Fruit fly (Drosophila melanogaster) whole organism, embryonic: ENCODE results near the gene CG45066.

Experiments
- Blimp-1 ChIP-seq: fragments of 200-800 bp; sonication (Bioruptor generic); optimal IDR thresholded peaks from 3 replicates; lab custom pipeline; 2018; ENCODE audit warnings: missing biosample characterization, missing genetic modification characterization, mild to moderate bottlenecking, moderate library complexity, missing genetic modification reagents
- CG10209 ChIP-seq: fragments of 200-800 bp; sonication (Bioruptor generic); optimal IDR thresholded peaks from 3 replicates; lab custom pipeline; 2017; ENCODE audit warnings: missing biosample characterization, mild to moderate bottlenecking, missing genetic modification characterization, missing genetic modification reagents
- CG12659 ChIP-seq: fragments of 200-800 bp; sonication (Bioruptor generic); optimal IDR thresholded peaks from 3 replicates; lab custom pipeline; 2017; ENCODE audit warnings: mild to moderate bottlenecking, missing biosample characterization, missing genetic modification reagents, missing genetic modification characterization
- CG13624 ChIP-seq: fragments of 200-800 bp; sonication (Bioruptor generic); optimal IDR thresholded peaks from 2 replicates; lab custom pipeline; 2016; ENCODE audit warnings: missing biosample characterization, missing genetic modification characterization
- CG13894 ChIP-seq: fragments of 200-800 bp; sonication (Bioruptor generic); optimal IDR thresholded peaks from 3 replicates; lab custom pipeline; 2018; ENCODE audit warnings: missing biosample characterization, mild to moderate bottlenecking, missing genetic modification characterization, moderate library complexity
- CG15696 ChIP-seq: fragments of 200-800 bp; sonication (Bioruptor generic); optimal IDR thresholded peaks from 2 replicates; lab custom pipeline; 2019; ENCODE audit warnings: missing biosample characterization, mild to moderate bottlenecking, missing genetic modification characterization, moderate library complexity
- CG1602 ChIP-seq: fragments of 200-800 bp; sonication (Bioruptor generic); optimal IDR thresholded peaks from 3 replicates; lab custom pipeline; 2016; ENCODE audit warnings: missing biosample characterization, missing genetic modification characterization
- CG17361 ChIP-seq: fragments of 200-800 bp; sonication (Bioruptor generic); IDR thresholded peaks from 3 replicates; pipeline ENCODE4 v1.3.6; 2022; ENCODE audit warnings: missing biosample characterization, missing genetic modification characterization
- CG17829 ChIP-seq: fragments of 200-800 bp; optimal IDR thresholded peaks from 2 replicates; lab custom pipeline; 2019; ENCODE audit warnings: missing biosample characterization, mild to moderate bottlenecking, missing genetic modification characterization, moderate library complexity
- CG18262 ChIP-seq: fragments of 200-800 bp; optimal IDR thresholded peaks from 3 replicates; lab custom pipeline; 2019; ENCODE audit warnings: missing biosample characterization, mild to moderate bottlenecking, missing genetic modification characterization, moderate library complexity
- CG2120 ChIP-seq: fragments of 200-800 bp; sonication (Bioruptor generic); optimal IDR thresholded peaks from 3 replicates; lab custom pipeline; 2016; ENCODE audit warnings: missing biosample characterization, missing genetic modification characterization
- CG2678 ChIP-seq: fragments of 200-800 bp; sonication (Bioruptor generic); optimal IDR thresholded peaks from 3 replicates; lab custom pipeline; 2019; ENCODE audit warnings: missing biosample characterization, mild to moderate bottlenecking, missing genetic modification characterization, moderate library complexity
- CG2875 ChIP-seq: fragments of 200-800 bp; sonication (Bioruptor generic); optimal IDR thresholded peaks from 2 replicates; lab custom pipeline; 2017; ENCODE audit warnings: missing biosample characterization, mild to moderate bottlenecking, missing genetic modification characterization, missing genetic modification reagents
- CG30020 ChIP-seq: fragments of 200-800 bp; optimal IDR thresholded peaks from 2 replicates; lab custom pipeline; 2019; ENCODE audit warnings: missing biosample characterization, mild to moderate bottlenecking, missing genetic modification characterization, moderate library complexity
- CG30403 ChIP-seq: fragments of 200-800 bp; sonication (Bioruptor generic); optimal IDR thresholded peaks from 3 replicates; lab custom pipeline; 2016; ENCODE audit warnings: missing biosample characterization, missing genetic modification characterization
- CG5245 ChIP-seq: fragments of 200-800 bp; sonication (Bioruptor generic); optimal IDR thresholded peaks from 3 replicates; lab custom pipeline; 2016; ENCODE audit warnings: missing biosample characterization, missing genetic modification characterization
- CG6272 ChIP-seq: fragments of 200-800 bp; sonication (Bioruptor generic); IDR thresholded peaks from 2 replicates; pipeline ENCODE4 v1.3.6; 2022; ENCODE audit warnings: missing biosample characterization, missing genetic modification characterization
- CG7786 ChIP-seq: fragments of 200-800 bp; sonication (Bioruptor generic); optimal IDR thresholded peaks from 2 replicates; lab custom pipeline; 2016; ENCODE audit warnings: missing biosample characterization, missing genetic modification characterization
- CG8290 ChIP-seq, 3 experiments: fragments of 200-800 bp; sonication (Bioruptor generic); optimal IDR thresholded peaks; 2 replicates each; lab custom pipeline; 2016 to 2019; ENCODE audit warnings: missing biosample characterization in 3 of 3, missing genetic modification characterization in 3 of 3, mild to moderate bottlenecking in 2 of 3, moderate library complexity in 1 of 3
- CG9609 ChIP-seq: fragments of 200-800 bp; sonication (Bioruptor generic); optimal IDR thresholded peaks from 3 replicates; lab custom pipeline; 2016; ENCODE audit warnings: missing biosample characterization, missing genetic modification characterization
- CG9932 ChIP-seq: fragments of 200-800 bp; sonication (Bioruptor generic); IDR thresholded peaks from 2 replicates; pipeline ENCODE4 v1.3.6; 2022; ENCODE audit warnings: missing biosample characterization, missing genetic modification characterization
- D19A ChIP-seq: fragments of 200-800 bp; optimal IDR thresholded peaks from 3 replicates; lab custom pipeline; 2019; ENCODE audit warnings: missing biosample characterization, mild to moderate bottlenecking, missing genetic modification characterization, moderate library complexity
- E2f1 ChIP-seq: fragments of 200-800 bp; sonication (Bioruptor generic); IDR thresholded peaks from 2 replicates; pipeline ENCODE4 v1.3.6; 2022; ENCODE audit warnings: missing biosample characterization, missing genetic modification characterization
- Fer2 ChIP-seq: fragments of 200-800 bp; sonication (Bioruptor generic); optimal IDR thresholded peaks from 2 replicates; lab custom pipeline; 2018; ENCODE audit warnings: missing biosample characterization, mild to moderate bottlenecking, missing genetic modification characterization, moderate library complexity
- Jarid2 ChIP-seq: fragments of 200-800 bp; sonication (Bioruptor generic); optimal IDR thresholded peaks from 3 replicates; lab custom pipeline; 2017; ENCODE audit warnings: mild to moderate bottlenecking, missing biosample characterization, missing genetic modification reagents, missing genetic modification characterization
- MBD-R2 ChIP-seq: fragments of 200-800 bp; sonication (Bioruptor generic); IDR thresholded peaks from 2 replicates; pipeline ENCODE4 v1.3.6; 2022; ENCODE audit warnings: missing biosample characterization, missing genetic modification characterization
- Med ChIP-seq: fragments of 200-800 bp; sonication (Bioruptor generic); peaks from one replicate; lab custom pipeline; 2016; ENCODE audit warnings: missing biosample characterization, missing genetic modification characterization, mild to moderate bottlenecking, inconsistent platforms, moderate library complexity
- ap ChIP-seq: fragments of 200-800 bp; sonication (Bioruptor generic); IDR thresholded peaks from 2 replicates; pipeline ENCODE4 v1.3.6; 2022; ENCODE audit warnings: missing biosample characterization, missing genetic modification characterization
- az2 ChIP-seq: fragments of 200-800 bp; sonication (Bioruptor generic); optimal IDR thresholded peaks from 3 replicates; lab custom pipeline; 2016; ENCODE audit warnings: missing biosample characterization, missing genetic modification characterization
- bcd ChIP-seq: fragments of 200-800 bp; sonication (Bioruptor generic); optimal IDR thresholded peaks from 2 replicates; lab custom pipeline; 2017; ENCODE audit warnings: missing biosample characterization, mild to moderate bottlenecking, missing genetic modification characterization
- btn ChIP-seq: fragments of 200-800 bp; sonication (Bioruptor generic); optimal IDR thresholded peaks from 2 replicates; lab custom pipeline; 2016; ENCODE audit warnings: missing biosample characterization, missing genetic modification characterization
- cato ChIP-seq: fragments of 200-800 bp; sonication (Bioruptor generic); optimal IDR thresholded peaks from 2 replicates; lab custom pipeline; 2016; ENCODE audit warnings: missing biosample characterization, missing genetic modification characterization, borderline replicate concordance
- caup ChIP-seq: fragments of 200-800 bp; sonication (Bioruptor generic); optimal IDR thresholded peaks from 3 replicates; lab custom pipeline; 2017; ENCODE audit warnings: missing biosample characterization, mild to moderate bottlenecking, missing genetic modification characterization, moderate library complexity; ENCODE audit not compliant: severe bottlenecking
- chn ChIP-seq: fragments of 200-800 bp; sonication (Bioruptor generic); optimal IDR thresholded peaks from 2 replicates; lab custom pipeline; 2016; ENCODE audit warnings: missing biosample characterization, missing genetic modification characterization
- gro ChIP-seq: fragments of 200-800 bp; sonication (Bioruptor generic); optimal IDR thresholded peaks from 2 replicates; lab custom pipeline; 2016; ENCODE audit warnings: missing biosample characterization, missing genetic modification characterization
- gsb ChIP-seq: fragments of 200-800 bp; sonication (Bioruptor generic); IDR thresholded peaks from 2 replicates; pipeline ENCODE4 v1.3.6; 2022; ENCODE audit warnings: missing biosample characterization, missing genetic modification characterization
- gsb-n ChIP-seq: fragments of 200-800 bp; sonication (Bioruptor generic); optimal IDR thresholded peaks from 3 replicates; lab custom pipeline; 2018; ENCODE audit warnings: missing biosample characterization, mild to moderate bottlenecking, missing genetic modification characterization
- insv ChIP-seq, 2 experiments: fragments of 200-800 bp; sonication (Bioruptor generic); optimal IDR thresholded peaks; 3 replicates each; lab custom pipeline; 2016 to 2018; ENCODE audit warnings: missing biosample characterization in 2 of 2, missing genetic modification characterization in 2 of 2
- kay ChIP-seq: fragments of 200-800 bp; sonication (Bioruptor generic); optimal IDR thresholded peaks from 2 replicates; lab custom pipeline; 2016; ENCODE audit warnings: missing biosample characterization, missing genetic modification characterization
- lab ChIP-seq: fragments of 200-800 bp; sonication (Bioruptor generic); optimal IDR thresholded peaks from 3 replicates; lab custom pipeline; 2017; ENCODE audit warnings: missing biosample characterization, missing genetic modification characterization, mild to moderate bottlenecking, moderate library complexity, missing genetic modification reagents
- lbe ChIP-seq: fragments of 200-800 bp; sonication (Bioruptor generic); optimal IDR thresholded peaks from 2 replicates; lab custom pipeline; 2016; ENCODE audit warnings: missing biosample characterization, mild to moderate bottlenecking, missing genetic modification characterization
- lilli ChIP-seq: fragments of 200-800 bp; sonication (Bioruptor generic); optimal IDR thresholded peaks from 3 replicates; lab custom pipeline; 2016; ENCODE audit warnings: missing biosample characterization, missing genetic modification characterization
- pita ChIP-seq: fragments of 200-800 bp; sonication (Bioruptor generic); optimal IDR thresholded peaks from 2 replicates; lab custom pipeline; 2017; ENCODE audit warnings: missing biosample characterization, mild to moderate bottlenecking, missing genetic modification characterization
- psq ChIP-seq: fragments of 200-800 bp; sonication (Bioruptor generic); optimal IDR thresholded peaks from 2 replicates; lab custom pipeline; 2017; ENCODE audit warnings: missing biosample characterization, missing genetic modification characterization
- ro ChIP-seq: fragments of 200-800 bp; sonication (Bioruptor generic); IDR thresholded peaks from 2 replicates; pipeline ENCODE4 v1.3.6; 2022; ENCODE audit warnings: missing biosample characterization, missing genetic modification characterization
- salm ChIP-seq: fragments of 200-800 bp; sonication (Bioruptor generic); optimal IDR thresholded peaks from 2 replicates; lab custom pipeline; 2018; ENCODE audit warnings: missing biosample characterization, mild to moderate bottlenecking, missing genetic modification characterization
- sens ChIP-seq: fragments of 200-800 bp; sonication (Bioruptor generic); peaks from one replicate; lab custom pipeline; 2016; ENCODE audit warnings: missing biosample characterization, missing genetic modification characterization
- ssp ChIP-seq: fragments of 200-800 bp; sonication (Bioruptor generic); IDR thresholded peaks from 2 replicates; pipeline ENCODE4 v1.3.6; 2022; ENCODE audit warnings: missing biosample characterization, missing genetic modification characterization
- twi ChIP-seq: fragments of 200-800 bp; optimal IDR thresholded peaks from 2 replicates; lab custom pipeline; 2019; ENCODE audit warnings: missing biosample characterization, mild to moderate bottlenecking, missing genetic modification characterization, moderate library complexity
- unpg ChIP-seq: fragments of 200-800 bp; sonication (Bioruptor generic); optimal IDR thresholded peaks from 3 replicates; lab custom pipeline; 2018; ENCODE audit warnings: missing biosample characterization, mild to moderate bottlenecking, missing genetic modification characterization, moderate library complexity

Gene CG45066

DNA sequence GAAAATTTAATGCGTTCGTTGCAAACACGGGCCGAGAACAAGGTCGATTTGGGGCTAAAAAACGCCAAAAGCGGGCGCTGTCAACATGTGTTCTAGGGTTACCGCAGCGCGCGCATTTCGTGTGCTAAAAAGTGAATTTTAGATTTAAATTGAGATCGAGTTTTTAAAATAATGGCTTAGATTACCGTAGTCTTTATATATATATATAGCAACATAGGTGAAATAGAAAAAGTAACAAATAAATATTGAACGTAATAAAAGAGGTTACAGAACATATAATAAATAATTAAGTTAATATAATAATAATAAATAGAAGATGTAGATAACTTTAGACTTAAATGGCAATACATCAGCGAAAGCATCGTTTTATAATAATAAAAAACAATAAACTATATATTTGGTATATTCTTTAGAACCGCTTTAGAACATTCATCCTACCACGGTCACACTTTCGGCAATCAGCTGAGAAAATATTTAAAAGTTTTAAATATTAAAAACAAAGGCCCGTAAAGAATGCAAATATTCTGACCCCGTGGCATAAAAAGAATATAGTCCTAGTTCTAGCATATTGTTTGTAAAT, 32.4 kb upstream of the CG45066 start, which contains the start of the genes CG11537 and Alg2 (continued):
- TF ChIP-seq gro (no peak), CG1602 (peak; percentile 7), Blimp-1 (GFP tag; lab: Kevin White, UChicago) (peak; percentile 21), gsb-n (tag; lab: Kevin White, UChicago) (no peak), lbe (GFP tag; lab: Kevin White, UChicago) (no peak), salm (tag; lab: Kevin White, UChicago) (no peak), btn (GFP tag; lab: Kevin White, UChicago) (no peak), CG9932 (GFP tag; lab: Robert Waterston, UW) (peak; percentile 61), MBD-R2 (GFP tag; lab: Robert Waterston, UW) (no peak; the same call in none of the 2 replicates), CG6272 (GFP tag; lab: Robert Waterston, UW) (no peak; the same call in 1 of the 2 replicates), D19A (tag; lab: Kevin White, UChicago) (peak; percentile 21), CG2875 (GFP tag; lab: Kevin White, UChicago) (no peak), CG10209 (GFP tag; lab: Kevin White, UChicago) (peak; percentile 34), CG5245 (no peak), CG2678 (tag; lab: Kevin White, UChicago) (peak; percentile 42), ro (no peak), chn (GFP tag; lab: Kevin White, UChicago) (peak; percentile 8), az2 (peak; percentile 13), ap (GFP tag; lab: Robert Waterston, UW) (peak; percentile 23; the same call in 1 of the 2 replicates), sens (GFP tag; lab: Kevin White, UChicago) (peak; percentile 56), CG9609 (peak; percentile 6), CG13894 (tag; lab: Kevin White, UChicago) (peak; percentile 5), twi (tag; lab: Kevin White, UChicago) (peak; percentile 73), caup (peak; percentile 42), Med (GFP tag; lab: Kevin White, UChicago) (peak; percentile 29), CG15696 (peak; percentile 0), CG30020 (tag; lab: Kevin White, UChicago) (peak; percentile 26), CG17361 (GFP tag; lab: Robert Waterston, UW) (peak; percentile 44; the same call in 2 of the 3 replicates), CG2120 (GFP tag; lab: Kevin White, UChicago) (peak; percentile 36), Jarid2 (no peak), kay (no peak), CG18262 (tag; lab: Kevin White, UChicago) (peak; percentile 45), CG7786 (no peak), CG13624 (GFP tag; lab: Kevin White, UChicago) (peak; percentile 35), insv (GFP tag; optimal IDR thresholded peaks at IDR 0.05; lab: Kevin White, UChicago) (peak in 1 of 2 experiments; percentile 6), Fer2 (tag; lab: Kevin White, UChicago) (peak; percentile 4), E2f1 (GFP tag; lab: Robert Waterston, UW) (no peak), bcd (peak; percentile 15), CG8290 (GFP tag; optimal IDR thresholded peaks at IDR 0.05; lab: Kevin White, UChicago) (no peak), CG8290 (tag; optimal IDR thresholded peaks at IDR 0.05; lab: Kevin White, UChicago) (peak in 1 of 2 experiments; percentile 33), CG17829 (tag; lab: Kevin White, UChicago) (peak; percentile 44), gsb (GFP tag; lab: Robert Waterston, UW) (no peak), CG30403 (peak; percentile 22), cato (GFP tag; lab: Kevin White, UChicago) (no peak), ssp (GFP tag; lab: Robert Waterston, UW) (no peak), CG12659 (GFP tag; lab: Kevin White, UChicago) (peak; percentile 49), unpg (peak; percentile 38), psq (GFP tag; lab: Kevin White, UChicago) (no peak), lab (peak; percentile 59), pita (GFP tag; lab: Kevin White, UChicago) (no peak), lilli (peak; percentile 38)
